Fruit fly (Drosophila melanogaster) whole organism, embryonic: ENCODE results near the gene Prosalpha6.

Experiments
- Atf6 ChIP-seq: fragments of 200-800 bp; sonication (Bioruptor generic); IDR thresholded peaks from 2 replicates; pipeline ENCODE4 v1.3.6; 2022; ENCODE audit warnings: missing biosample characterization, missing genetic modification characterization
- Awh ChIP-seq: fragments of 200-800 bp; sonication (Bioruptor generic); IDR thresholded peaks from 2 replicates; pipeline ENCODE4, ENCODE4 v1.3.6; 2022; ENCODE audit warnings: missing biosample characterization, missing genetic modification characterization
- Bdp1 ChIP-seq: fragments of 200-800 bp; sonication (Bioruptor generic); optimal IDR thresholded peaks from 3 replicates; lab custom pipeline; 2016; ENCODE audit warnings: missing biosample characterization, missing genetic modification characterization
- CG10654 ChIP-seq: fragments of 200-800 bp; sonication (Bioruptor generic); optimal IDR thresholded peaks from 2 replicates; lab custom pipeline; 2016; ENCODE audit warnings: missing biosample characterization, missing genetic modification characterization
- CG12104 ChIP-seq: fragments of 200-800 bp; sonication (Bioruptor generic); optimal IDR thresholded peaks from 3 replicates; lab custom pipeline; 2016; ENCODE audit warnings: missing biosample characterization, missing genetic modification characterization
- CG12299 ChIP-seq: fragments of 200-800 bp; sonication (Bioruptor generic); optimal IDR thresholded peaks from 2 replicates; lab custom pipeline; 2018; ENCODE audit warnings: missing biosample characterization, mild to moderate bottlenecking, missing genetic modification characterization
- CG12391 ChIP-seq: fragments of 200-800 bp; sonication (Bioruptor generic); optimal IDR thresholded peaks from 3 replicates; lab custom pipeline; 2018; ENCODE audit warnings: missing biosample characterization, mild to moderate bottlenecking, missing genetic modification characterization, moderate library complexity
- CG13775 ChIP-seq: fragments of 200-800 bp; sonication (Bioruptor generic); optimal IDR thresholded peaks from 3 replicates; lab custom pipeline; 2017; ENCODE audit warnings: missing biosample characterization, mild to moderate bottlenecking, missing genetic modification characterization
- CG17361 ChIP-seq: fragments of 200-800 bp; sonication (Bioruptor generic); IDR thresholded peaks from 3 replicates; pipeline ENCODE4 v1.3.6; 2022; ENCODE audit warnings: missing biosample characterization, missing genetic modification characterization
- CG18764 ChIP-seq: fragments of 200-800 bp; sonication (Bioruptor generic); optimal IDR thresholded peaks from 3 replicates; lab custom pipeline; 2016; ENCODE audit warnings: missing biosample characterization, missing genetic modification characterization
- CG32532 ChIP-seq: fragments of 200-800 bp; sonication (Bioruptor generic); IDR thresholded peaks from 2 replicates; pipeline ENCODE4 v1.3.6; 2022; ENCODE audit warnings: missing biosample characterization, missing genetic modification characterization
- CG34376 ChIP-seq: fragments of 200-800 bp; sonication (Bioruptor generic); optimal IDR thresholded peaks from 2 replicates; lab custom pipeline; 2018; ENCODE audit warnings: missing biosample characterization, mild to moderate bottlenecking, missing genetic modification characterization
- CG4617 ChIP-seq: fragments of 200-800 bp; sonication (Bioruptor generic); optimal IDR thresholded peaks from 3 replicates; lab custom pipeline; 2016; ENCODE audit warnings: missing biosample characterization, missing genetic modification characterization, borderline replicate concordance
- CG4820 ChIP-seq: fragments of 200-800 bp; sonication (Bioruptor generic); optimal IDR thresholded peaks from 3 replicates; lab custom pipeline; 2016; ENCODE audit warnings: missing biosample characterization, missing genetic modification characterization
- CG6254 ChIP-seq: fragments of 200-800 bp; sonication (Bioruptor generic); optimal IDR thresholded peaks from 3 replicates; lab custom pipeline; 2017; ENCODE audit warnings: mild to moderate bottlenecking, missing biosample characterization, missing genetic modification reagents, missing genetic modification characterization
- CG6689 ChIP-seq: fragments of 200-800 bp; sonication (Bioruptor generic); IDR thresholded peaks from 2 replicates; pipeline ENCODE4 v1.3.6; 2022; ENCODE audit warnings: missing biosample characterization, missing genetic modification characterization
- CG7963 ChIP-seq: fragments of 200-800 bp; sonication (Bioruptor generic); IDR thresholded peaks from 3 replicates; pipeline ENCODE4 v1.3.6; 2022; ENCODE audit warnings: missing biosample characterization, missing genetic modification characterization; ENCODE audit not compliant: partially characterized antibody
- CG8281 ChIP-seq: fragments of 200-800 bp; sonication (Bioruptor generic); optimal IDR thresholded peaks from 2 replicates; lab custom pipeline; 2018; ENCODE audit warnings: missing biosample characterization, mild to moderate bottlenecking, missing genetic modification characterization, moderate library complexity
- CG9817 ChIP-seq: fragments of 200-800 bp; sonication (Bioruptor generic); optimal IDR thresholded peaks from 2 replicates; lab custom pipeline; 2018; ENCODE audit warnings: missing biosample characterization, mild to moderate bottlenecking, missing genetic modification characterization, moderate library complexity
- CG9932 ChIP-seq: fragments of 200-800 bp; sonication (Bioruptor generic); IDR thresholded peaks from 2 replicates; pipeline ENCODE4 v1.3.6; 2022; ENCODE audit warnings: missing biosample characterization, missing genetic modification characterization
- D19A ChIP-seq: fragments of 200-800 bp; optimal IDR thresholded peaks from 3 replicates; lab custom pipeline; 2019; ENCODE audit warnings: missing biosample characterization, mild to moderate bottlenecking, missing genetic modification characterization, moderate library complexity
- D19B ChIP-seq: fragments of 200-800 bp; sonication (Bioruptor generic); optimal IDR thresholded peaks from 2 replicates; lab custom pipeline; 2017; ENCODE audit warnings: missing biosample characterization, mild to moderate bottlenecking, missing genetic modification characterization
- Dip3 ChIP-seq: fragments of 200-800 bp; sonication (Bioruptor generic); optimal IDR thresholded peaks from 3 replicates; lab custom pipeline; 2016; ENCODE audit warnings: missing biosample characterization, missing genetic modification characterization
- Dref ChIP-seq: fragments of 200-800 bp; sonication (Bioruptor generic); IDR thresholded peaks from 2 replicates; pipeline ENCODE4 v1.3.6; 2022; ENCODE audit warnings: missing biosample characterization, missing genetic modification characterization
- Drgx ChIP-seq: fragments of 200-800 bp; sonication (Bioruptor generic); IDR thresholded peaks from 2 replicates; pipeline ENCODE4 v1.3.6; 2022; ENCODE audit warnings: missing biosample characterization, missing genetic modification characterization
- E2f1 ChIP-seq: fragments of 200-800 bp; sonication (Bioruptor generic); IDR thresholded peaks from 2 replicates; pipeline ENCODE4 v1.3.6; 2022; ENCODE audit warnings: missing biosample characterization, missing genetic modification characterization
- Fer3 ChIP-seq: fragments of 200-800 bp; sonication (Bioruptor generic); optimal IDR thresholded peaks from 2 replicates; lab custom pipeline; 2018; ENCODE audit warnings: missing biosample characterization, mild to moderate bottlenecking, missing genetic modification characterization, moderate library complexity
- HLHmδ ChIP-seq: fragments of 200-800 bp; sonication (Bioruptor generic); optimal IDR thresholded peaks from 2 replicates; lab custom pipeline; 2018; ENCODE audit warnings: missing biosample characterization, mild to moderate bottlenecking, missing genetic modification characterization, moderate library complexity
- Med ChIP-seq: fragments of 200-800 bp; sonication (Bioruptor generic); peaks from one replicate; lab custom pipeline; 2016; ENCODE audit warnings: missing biosample characterization, missing genetic modification characterization, mild to moderate bottlenecking, inconsistent platforms, moderate library complexity
- NK7.1 ChIP-seq: fragments of 200-800 bp; sonication (Bioruptor generic); optimal IDR thresholded peaks from 3 replicates; lab custom pipeline; 2016; ENCODE audit warnings: missing biosample characterization, missing genetic modification characterization
- Poxn ChIP-seq: fragments of 200-800 bp; sonication (Bioruptor generic); IDR thresholded peaks from 2 replicates; pipeline ENCODE4 v1.3.6; 2022; ENCODE audit warnings: missing biosample characterization, missing genetic modification characterization
- Rfx ChIP-seq: fragments of 200-800 bp; sonication (Bioruptor generic); IDR thresholded peaks from 2 replicates; pipeline ENCODE4 v1.3.6; 2022; ENCODE audit warnings: missing biosample characterization, missing genetic modification characterization
- Sox100B ChIP-seq: fragments of 200-800 bp; sonication (Bioruptor generic); optimal IDR thresholded peaks from 3 replicates; lab custom pipeline; 2018; ENCODE audit warnings: missing biosample characterization, mild to moderate bottlenecking, missing genetic modification characterization
- YL-1 ChIP-seq: fragments of 200-800 bp; sonication (Bioruptor generic); optimal IDR thresholded peaks from 3 replicates; lab custom pipeline; 2017; ENCODE audit warnings: missing biosample characterization, mild to moderate bottlenecking, missing genetic modification characterization
- aop ChIP-seq: fragments of 200-800 bp; sonication (Bioruptor generic); IDR thresholded peaks from 2 replicates; pipeline ENCODE4 v1.3.6; 2022; ENCODE audit warnings: missing biosample characterization, missing genetic modification characterization
- ap ChIP-seq: fragments of 200-800 bp; sonication (Bioruptor generic); IDR thresholded peaks from 2 replicates; pipeline ENCODE4 v1.3.6; 2022; ENCODE audit warnings: missing biosample characterization, missing genetic modification characterization
- fu2 ChIP-seq: fragments of 200-800 bp; sonication (Bioruptor generic); optimal IDR thresholded peaks from 2 replicates; lab custom pipeline; 2016; ENCODE audit warnings: missing biosample characterization, missing genetic modification characterization
- gem ChIP-seq: fragments of 200-800 bp; sonication (Bioruptor generic); optimal IDR thresholded peaks from 2 replicates; lab custom pipeline; 2019; ENCODE audit warnings: missing biosample characterization, mild to moderate bottlenecking, missing genetic modification characterization, moderate library complexity
- insv ChIP-seq, 2 experiments: fragments of 200-800 bp; sonication (Bioruptor generic); optimal IDR thresholded peaks; 3 replicates each; lab custom pipeline; 2016 to 2018; ENCODE audit warnings: missing biosample characterization in 2 of 2, missing genetic modification characterization in 2 of 2
- inv ChIP-seq: fragments of 200-800 bp; sonication (Bioruptor generic); IDR thresholded peaks from 2 replicates; pipeline ENCODE4 v1.3.6; 2022; ENCODE audit warnings: missing biosample characterization, missing genetic modification characterization; ENCODE audit not compliant: partially characterized antibody
- jigr1 ChIP-seq: fragments of 200-800 bp; sonication (Bioruptor generic); IDR thresholded peaks from 3 replicates; pipeline ENCODE4 v1.3.6; 2022; ENCODE audit warnings: missing biosample characterization, missing genetic modification characterization
- kay ChIP-seq: fragments of 200-800 bp; sonication (Bioruptor generic); optimal IDR thresholded peaks from 2 replicates; lab custom pipeline; 2016; ENCODE audit warnings: missing biosample characterization, missing genetic modification characterization
- sd ChIP-seq: fragments of 200-800 bp; sonication (Bioruptor generic); optimal IDR thresholded peaks from 3 replicates; lab custom pipeline; 2018; ENCODE audit warnings: missing biosample characterization, mild to moderate bottlenecking, missing genetic modification characterization, moderate library complexity
- sisA ChIP-seq: fragments of 200-800 bp; sonication (Bioruptor generic); IDR thresholded peaks from 2 replicates; pipeline ENCODE4 v1.3.6; 2022; ENCODE audit warnings: missing biosample characterization, missing genetic modification characterization
- tio ChIP-seq: fragments of 200-800 bp; sonication (Bioruptor generic); optimal IDR thresholded peaks from 2 replicates; lab custom pipeline; 2017; ENCODE audit warnings: missing biosample characterization, missing genetic modification characterization, inconsistent platforms
- tna ChIP-seq: fragments of 200-800 bp; sonication (Bioruptor generic); IDR thresholded peaks from 2 replicates; pipeline ENCODE4 v1.3.6; 2022; ENCODE audit warnings: missing biosample characterization, missing genetic modification characterization; ENCODE audit not compliant: partially characterized antibody
- unc-4 ChIP-seq: fragments of 200-800 bp; sonication (Bioruptor generic); IDR thresholded peaks from 2 replicates; pipeline ENCODE4 v1.3.6; 2022; ENCODE audit warnings: missing biosample characterization, missing genetic modification characterization; ENCODE audit not compliant: partially characterized antibody
- wek ChIP-seq: fragments of 200-800 bp; sonication (Bioruptor generic); optimal IDR thresholded peaks from 3 replicates; lab custom pipeline; 2018; ENCODE audit warnings: missing biosample characterization, mild to moderate bottlenecking, missing genetic modification characterization, moderate library complexity

Prosalpha6 gene

dm6 chr2L:10210631-10211557, 10.3 kb upstream of the Prosalpha6 start, which contains the start of the genes CG5727 and ath (continued):
- TF ChIP-seq NK7.1 (GFP tag; lab: Kevin White, UChicago): no peak
- no peak for TF ChIP-seq CG9817
- no peak for TF ChIP-seq Drgx (GFP tag; lab: Robert Waterston, UW)
- TF ChIP-seq CG6254 (GFP tag; lab: Kevin White, UChicago): no peak
- no peak for TF ChIP-seq CG9932 (GFP tag; lab: Robert Waterston, UW)
- no peak for TF ChIP-seq D19A
- no peak for TF ChIP-seq Dref (GFP tag; lab: Robert Waterston, UW)
- no peak for TF ChIP-seq Atf6 (GFP tag; lab: Robert Waterston, UW)
- TF ChIP-seq inv (GFP tag; lab: Robert Waterston, UW): no peak
- TF ChIP-seq sd: no peak
- TF ChIP-seq CG12391 (tag; lab: Kevin White, UChicago): peak; percentile 32
- TF ChIP-seq Fer3 (tag; lab: Kevin White, UChicago): peak; percentile 25
- no peak for TF ChIP-seq kay
- TF ChIP-seq unc-4 (GFP tag; lab: Robert Waterston, UW): no peak
- TF ChIP-seq CG12299: no peak
- no peak for TF ChIP-seq insv (GFP tag; optimal IDR thresholded peaks at IDR 0.05; lab: Kevin White, UChicago)
- no peak for TF ChIP-seq gem (tag; lab: Kevin White, UChicago)
- no peak for TF ChIP-seq Dip3 (GFP tag; lab: Kevin White, UChicago)
- TF ChIP-seq wek: peak; percentile 38
- TF ChIP-seq CG4820 (GFP tag; lab: Kevin White, UChicago): no peak
- 0 out of 2 replicates have a peak, but pooled peaks have one; percentile 25 for TF ChIP-seq Rfx (GFP tag; lab: Robert Waterston, UW)
- TF ChIP-seq Med (GFP tag; lab: Kevin White, UChicago): peak; percentile 72
- peak; percentile 16; the same call in 1 of the 2 replicates for TF ChIP-seq CG32532
- TF ChIP-seq tna (GFP tag; lab: Robert Waterston, UW): no peak
- TF ChIP-seq sisA (GFP tag; lab: Robert Waterston, UW): no peak
- TF ChIP-seq CG13775: peak; percentile 18
- TF ChIP-seq Bdp1 (GFP tag; lab: Kevin White, UChicago): no peak
- TF ChIP-seq jigr1 (GFP tag; lab: Robert Waterston, UW): no peak
- TF ChIP-seq ap (GFP tag; lab: Robert Waterston, UW): no peak
- TF ChIP-seq Poxn (GFP tag; lab: Robert Waterston, UW): no peak
- no peak for TF ChIP-seq CG7963
- TF ChIP-seq fu2: no peak
- TF ChIP-seq CG17361 (GFP tag; lab: Robert Waterston, UW): peak; percentile 61; the same call in 2 of the 3 replicates
- TF ChIP-seq CG10654 (GFP tag; lab: Kevin White, UChicago): no peak
- TF ChIP-seq CG18764 (GFP tag; lab: Kevin White, UChicago): no peak
- no peak for TF ChIP-seq CG8281 (tag; lab: Kevin White, UChicago)
- no peak for TF ChIP-seq CG12104 (GFP tag; lab: Kevin White, UChicago)
- TF ChIP-seq D19B (GFP tag; lab: Kevin White, UChicago): no peak
- peak; percentile 11 for TF ChIP-seq CG4617
- TF ChIP-seq CG6689: peak; percentile 38; the same call in 1 of the 2 replicates
- TF ChIP-seq aop: no peak
- TF ChIP-seq Sox100B: peak; percentile 34
- TF ChIP-seq E2f1: no peak
- peak; percentile 35 for TF ChIP-seq YL-1
- no peak for TF ChIP-seq tio (GFP tag; lab: Kevin White, UChicago)
- peak; percentile 38; the same call in 1 of the 2 replicates for TF ChIP-seq Awh (GFP tag; lab: Robert Waterston, UW)
- no peak for TF ChIP-seq HLHmδ (GFP tag; lab: Kevin White, UChicago)
- TF ChIP-seq CG34376: peak; percentile 7
